Fruit fly (Drosophila melanogaster) whole organism, wandering third instar larva: ENCODE results near the gene CG32457.

Experiments
- Abd-B ChIP-seq: fragments of >200 bp; optimal IDR thresholded peaks from 2 replicates; lab custom pipeline; 2017; ENCODE audit warnings: missing biosample characterization, missing genetic modification characterization
- CG32264 ChIP-seq: fragments of 200-800 bp; sonication (Bioruptor generic); optimal IDR thresholded peaks from 2 replicates; lab custom pipeline; 2016; ENCODE audit warnings: missing biosample characterization, missing genetic modification characterization
- CG9705 ChIP-seq: fragments of 200-800 bp; sonication (Bioruptor generic); optimal IDR thresholded peaks from 2 replicates; lab custom pipeline; 2018; ENCODE audit warnings: missing biosample characterization, mild to moderate bottlenecking, missing genetic modification characterization
- CrebA ChIP-seq: fragments of 200-800 bp; sonication (Bioruptor generic); optimal IDR thresholded peaks from 2 replicates; lab custom pipeline; 2016; ENCODE audit warnings: missing biosample characterization, mild to moderate bottlenecking, missing genetic modification characterization, borderline replicate concordance
- Dfd ChIP-seq: fragments of >200 bp; optimal IDR thresholded peaks from 2 replicates; lab custom pipeline; 2017; ENCODE audit warnings: missing biosample characterization, missing genetic modification characterization
- GATAd ChIP-seq: sonication (Bioruptor generic); optimal IDR thresholded peaks from 2 replicates; lab custom pipeline; 2016; ENCODE audit warnings: missing biosample characterization, missing genetic modification characterization
- HLH106 ChIP-seq: fragments of 200-800 bp; optimal IDR thresholded peaks from 3 replicates; lab custom pipeline; 2019; ENCODE audit warnings: missing biosample characterization, mild to moderate bottlenecking, missing genetic modification characterization, moderate library complexity
- Hnf4 ChIP-seq: fragments of 200-800 bp; sonication (Bioruptor generic); optimal IDR thresholded peaks from 2 replicates; lab custom pipeline; 2016; ENCODE audit warnings: missing biosample characterization, mild to moderate bottlenecking, missing genetic modification characterization
- Hr78 ChIP-seq: fragments of >200 bp; optimal IDR thresholded peaks from 2 replicates; lab custom pipeline; 2017; ENCODE audit warnings: missing biosample characterization, missing genetic modification characterization
- Jra ChIP-seq: sonication (Bioruptor generic); optimal IDR thresholded peaks from 2 replicates; lab custom pipeline; 2016; ENCODE audit warnings: missing biosample characterization, missing genetic modification characterization
- Mio ChIP-seq: sonication (Bioruptor generic); optimal IDR thresholded peaks from 2 replicates; lab custom pipeline; 2016; ENCODE audit warnings: missing biosample characterization, missing genetic modification characterization
- N ChIP-seq: fragments of >200 bp; optimal IDR thresholded peaks from 2 replicates; lab custom pipeline; 2018; ENCODE audit warnings: missing biosample characterization, missing external identifiers, missing genetic modification characterization
- OdsH ChIP-seq: fragments of 200-800 bp; sonication (Bioruptor generic); optimal IDR thresholded peaks from 2 replicates; lab custom pipeline; 2016; ENCODE audit warnings: missing biosample characterization, mild to moderate bottlenecking, missing genetic modification characterization
- Rel ChIP-seq, 2 experiments: fragments of 200-800 bp; sonication (Bioruptor generic) in 1 of 2; optimal IDR thresholded peaks; 2 replicates in 1 of 2; 3 replicates in 1 of 2; lab custom pipeline; 2016 to 2019; ENCODE audit warnings: mild to moderate bottlenecking in 2 of 2, missing biosample characterization in 2 of 2, missing genetic modification characterization in 2 of 2, moderate library complexity in 1 of 2
- Sp1 ChIP-seq: fragments of 200-800 bp; sonication (Bioruptor generic); optimal IDR thresholded peaks from 3 replicates; lab custom pipeline; 2019; ENCODE audit warnings: missing biosample characterization, mild to moderate bottlenecking, missing genetic modification characterization, moderate library complexity
- Vsx2 ChIP-seq: fragments of 200-300, 225-300 bp; sonication (Bioruptor generic); optimal IDR thresholded peaks from 2 replicates; lab custom pipeline; 2018; ENCODE audit warnings: missing biosample characterization, missing genetic modification characterization; ENCODE audit not compliant: partially characterized antibody
- brk ChIP-seq: fragments of 200-800 bp; sonication (Bioruptor generic); optimal IDR thresholded peaks from 2 replicates; lab custom pipeline; 2016; ENCODE audit warnings: missing biosample characterization, mild to moderate bottlenecking, missing genetic modification characterization
- dl ChIP-seq, 2 experiments: fragments of 175-275, 200-275 bp in 1 of 2; fragments of 200-275 bp in 1 of 2; sonication (Bioruptor generic); optimal IDR thresholded peaks; lab custom pipeline; 2018; ENCODE audit warnings: mild to moderate bottlenecking in 2 of 2, missing biosample characterization in 2 of 2, missing genetic modification characterization in 2 of 2, moderate library complexity in 2 of 2; ENCODE audit not compliant: partially characterized antibody in 2 of 2, insufficient read depth in 1 of 2
- dsf ChIP-seq: sonication (Bioruptor generic); optimal IDR thresholded peaks from 2 replicates; lab custom pipeline; 2016; ENCODE audit warnings: missing biosample characterization, missing genetic modification characterization, borderline replicate concordance
- ey ChIP-seq: fragments of 200-800 bp; sonication (Bioruptor generic); optimal IDR thresholded peaks from 2 replicates; lab custom pipeline; 2016; ENCODE audit warnings: missing biosample characterization, missing genetic modification characterization
- foxo ChIP-seq, 2 experiments: fragments of 200-800 bp; sonication (Bioruptor generic); optimal IDR thresholded peaks; 2 replicates in 1 of 2; 3 replicates in 1 of 2; lab custom pipeline; 2016 to 2017; ENCODE audit warnings: missing biosample characterization in 2 of 2, missing genetic modification characterization in 2 of 2
- fru ChIP-seq: fragments of 200-800 bp; sonication (Bioruptor generic); optimal IDR thresholded peaks from 3 replicates; lab custom pipeline; 2016; ENCODE audit warnings: missing biosample characterization, mild to moderate bottlenecking, missing genetic modification characterization
- jim ChIP-seq: fragments of 175-275, 200-325 bp; sonication (Bioruptor generic); optimal IDR thresholded peaks from 2 replicates; lab custom pipeline; 2016; ENCODE audit warnings: missing biosample characterization, mild to moderate bottlenecking, missing genetic modification characterization
- pan ChIP-seq: fragments of >200 bp; optimal IDR thresholded peaks from 2 replicates; lab custom pipeline; 2017
- psq ChIP-seq: fragments of 200-800 bp; sonication (Bioruptor generic); optimal IDR thresholded peaks from 3 replicates; lab custom pipeline; 2017; ENCODE audit warnings: missing biosample characterization, mild to moderate bottlenecking, missing genetic modification characterization, moderate library complexity
- rgr ChIP-seq: fragments of 200-800 bp; sonication (Bioruptor generic); optimal IDR thresholded peaks from 3 replicates; lab custom pipeline; 2016; ENCODE audit warnings: missing biosample characterization, mild to moderate bottlenecking, missing genetic modification characterization
- sage ChIP-seq: fragments of 200-800 bp; sonication (Bioruptor generic); optimal IDR thresholded peaks from 2 replicates; lab custom pipeline; 2016; ENCODE audit warnings: missing biosample characterization, mild to moderate bottlenecking, missing genetic modification characterization
- sv ChIP-seq: fragments of 200-800 bp; sonication (Bioruptor generic); optimal IDR thresholded peaks from 3 replicates; lab custom pipeline; 2016; ENCODE audit warnings: missing biosample characterization, missing genetic modification characterization
- tai ChIP-seq: sonication (Bioruptor generic); optimal IDR thresholded peaks from 2 replicates; lab custom pipeline; 2016; ENCODE audit warnings: missing biosample characterization, missing genetic modification characterization
- usp ChIP-seq: fragments of >200 bp; optimal IDR thresholded peaks from 2 replicates; lab custom pipeline; 2017; ENCODE audit warnings: missing biosample characterization, missing genetic modification characterization

Gene CG32457

dm6 chr3L:22987342-22987741 lies at the start of gene CG32457:
Gene CG32457, plus strand, starts transcription at chr3L:22987642.
- TF ChIP-seq OdsH (GFP tag; lab: Kevin White, UChicago) (no peak), CG9705 (GFP tag; lab: Kevin White, UChicago) (no peak), Vsx2 (GFP tag; lab: Kevin White, UChicago) (no peak), ey (GFP tag; lab: Kevin White, UChicago) (no peak)

dm6 chr3L:22940249-22940648 lies 47.2 kb upstream of the CG32457 start:
- TF ChIP-seq CG32264 (GFP tag; lab: Kevin White, UChicago) (no peak), psq (GFP tag; lab: Kevin White, UChicago) (no peak), Dfd (no peak), dsf (GFP tag; lab: Kevin White, UChicago) (no peak), Sp1 (no peak), sv (GFP tag; lab: Kevin White, UChicago) (no peak), N (GFP tag; lab: Kevin White, UChicago) (no peak), OdsH (GFP tag; lab: Kevin White, UChicago) (no peak), pan (no peak), Mio (GFP tag; lab: Kevin White, UChicago) (no peak), rgr (GFP tag; lab: Kevin White, UChicago) (no peak), HLH106 (tag; lab: Kevin White, UChicago) (no peak), fru (GFP tag; lab: Kevin White, UChicago) (no peak), CrebA (no peak), Hnf4 (GFP tag; lab: Kevin White, UChicago) (no peak), CG9705 (GFP tag; lab: Kevin White, UChicago) (no peak)

- TF ChIP-seq Vsx2 (GFP tag; lab: Kevin White, UChicago) (no peak), HLH106 (tag; lab: Kevin White, UChicago) (no peak), dl (GFP tag; optimal IDR thresholded peaks at IDR 0.05; lab: Kevin White, UChicago; ENCODE audit: insufficient read depth in 1 of 2, partially characterized antibody in 2 of 2) (no peak), tai (GFP tag; lab: Kevin White, UChicago) (no peak), usp (GFP tag; lab: Kevin White, UChicago) (no peak), Rel (GFP tag; optimal IDR thresholded peaks at IDR 0.05; lab: Kevin White, UChicago) (no peak), Rel (tag; optimal IDR thresholded peaks at IDR 0.05; lab: Kevin White, UChicago) (no peak), jim (GFP tag; lab: Kevin White, UChicago) (no peak), pan (no peak), sage (GFP tag; lab: Kevin White, UChicago) (no peak), Abd-B (GFP tag; lab: Kevin White, UChicago) (no peak), Hnf4 (GFP tag; lab: Kevin White, UChicago) (no peak), brk (no peak), N (GFP tag; lab: Kevin White, UChicago) (no peak), dsf (GFP tag; lab: Kevin White, UChicago) (no peak), foxo (GFP tag; optimal IDR thresholded peaks at IDR 0.05; lab: Kevin White, UChicago) (no peak), rgr (GFP tag; lab: Kevin White, UChicago) (no peak), Hr78 (no peak), GATAd (GFP tag; lab: Kevin White, UChicago) (no peak), ey (GFP tag; lab: Kevin White, UChicago) (no peak)
Observed at dm6 chr3L:22943484-22943883, 44.0 kb upstream of the CG32457 start.

- TF ChIP-seq GATAd (GFP tag; lab: Kevin White, UChicago) (no peak), N (GFP tag; lab: Kevin White, UChicago) (no peak), dl (GFP tag; optimal IDR thresholded peaks at IDR 0.05; lab: Kevin White, UChicago; ENCODE audit: insufficient read depth in 1 of 2, partially characterized antibody in 2 of 2) (no peak), fru (GFP tag; lab: Kevin White, UChicago) (no peak), OdsH (GFP tag; lab: Kevin White, UChicago) (no peak), CG32264 (GFP tag; lab: Kevin White, UChicago) (no peak), Jra (no peak), usp (GFP tag; lab: Kevin White, UChicago) (no peak), Mio (GFP tag; lab: Kevin White, UChicago) (no peak), sv (GFP tag; lab: Kevin White, UChicago) (no peak), Rel (GFP tag; optimal IDR thresholded peaks at IDR 0.05; lab: Kevin White, UChicago) (no peak), Rel (tag; optimal IDR thresholded peaks at IDR 0.05; lab: Kevin White, UChicago) (no peak), Vsx2 (GFP tag; lab: Kevin White, UChicago) (no peak)
Observed at dm6 chr3L:22944493-22944892, 42.9 kb upstream of the CG32457 start.
